Fruit fly (Drosophila melanogaster): Measurements from ENCODE around the gene Reg-2.

dm6 chr3L:629916-630663 lies 23.7 kb upstream of the Reg-2 start:
- TF ChIP-seq CG14711 (tag; optimal IDR thresholded peaks at IDR 0.05) (no peak), Hr96 (GFP tag; optimal IDR thresholded peaks at IDR 0.05) (peak; percentile 54), toe (GFP tag; optimal IDR thresholded peaks at IDR 0.05) (peak; percentile 55), CG7045 (GFP tag; optimal IDR thresholded peaks at IDR 0.05) (peak; percentile 18), ovo (GFP tag; optimal IDR thresholded peaks at IDR 0.05) (peak; percentile 37), cnc (optimal IDR thresholded peaks at IDR 0.05) (no peak), CG5204 (GFP tag; optimal IDR thresholded peaks at IDR 0.05) (peak; percentile 72), Mnt (GFP tag; optimal IDR thresholded peaks at IDR 0.05) (peak; percentile 26), cic (GFP tag; optimal IDR thresholded peaks at IDR 0.05) (peak; percentile 7)
